Worm (Caenorhabditis elegans) whole organism, L4 larva: Measurements from ENCODE around the gene oac-52.

Source experiments
- ama-1 ChIP-seq: fragments of 150-350 bp; optimal IDR thresholded peaks from 2 replicates; lab custom pipeline; 2014; ENCODE audit warnings: inconsistent platforms, mixed read lengths
- dmd-9 ChIP-seq: fragments of 200-800 bp; sonication (Bioruptor generic); IDR thresholded peaks from 2 replicates; pipeline ENCODE4 v1.3.6; 2022; ENCODE audit warnings: missing genetic modification reagents, missing genetic modification characterization, missing compliant biosample characterization
- skn-1 ChIP-seq: fragments of 150-350 bp; optimal IDR thresholded peaks from 2 replicates; lab custom pipeline; 2014; ENCODE audit warnings: missing biosample characterization, missing genetic modification characterization
- zag-1 ChIP-seq: fragments of 150-350 bp; optimal IDR thresholded peaks from 2 replicates; lab custom pipeline; 2014; ENCODE audit warnings: missing biosample characterization, missing genetic modification characterization
- zfp-3 ChIP-seq: fragments of 200-800 bp; sonication (Bioruptor generic); conservative IDR thresholded peaks from 2 replicates; pipeline ENCODE4 v1.3.6; 2022; ENCODE audit warnings: missing genetic modification reagents, missing genetic modification characterization, missing compliant biosample characterization

ce11 chrIV:4338217-4338616 lies 8.2 kb downstream of the oac-52 start:
- TF ChIP-seq zag-1 (tag; lab: Kevin White, UChicago) (no peak), ama-1 (no peak), skn-1 (tag; lab: Kevin White, UChicago) (no peak), zfp-3 (GFP tag; lab: Robert Waterston, UW) (no peak), dmd-9 (GFP tag; lab: Robert Waterston, UW) (no peak)
